Worm (Caenorhabditis elegans): ENCODE data around the gene R186.3.

- no peak for TF ChIP-seq ets-7 (tag; optimal IDR thresholded peaks at IDR 0.05)
- TF ChIP-seq ama-1 (optimal IDR thresholded peaks at IDR 0.05), result no peak
- no peak for TF ChIP-seq hmbx-1 (tag; optimal IDR thresholded peaks at IDR 0.05)
- no peak for TF ChIP-seq flt-1 (GFP tag; IDR thresholded peaks at IDR 0.05)
- TF ChIP-seq tbx-37 (GFP tag; conservative IDR thresholded peaks at IDR 0.05), result no peak
- TF ChIP-seq B0310.2 (tag; optimal IDR thresholded peaks at IDR 0.05), result no peak
- TF ChIP-seq sea-1 (GFP tag; conservative IDR thresholded peaks at IDR 0.05), result no peak
- TF ChIP-seq tbx-11 (GFP tag; IDR thresholded peaks at IDR 0.05), result no peak
- TF ChIP-seq aly-1 (tag; optimal IDR thresholded peaks at IDR 0.05), result no peak
- no peak for TF ChIP-seq tra-4 (tag; optimal IDR thresholded peaks at IDR 0.05)
- TF ChIP-seq pes-1 (GFP tag; IDR thresholded peaks at IDR 0.05), result no peak
- no peak for TF ChIP-seq hmg-4 (GFP tag; optimal IDR thresholded peaks at IDR 0.05)
- no peak for TF ChIP-seq ceh-13 (GFP tag; optimal IDR thresholded peaks at IDR 0.05)
- no peak for TF ChIP-seq scrt-1 (GFP tag; IDR thresholded peaks at IDR 0.05)
Observed at ce11 chrV:13006754-13007153, 39.7 kb upstream of the R186.3 start.

All from whole organism, early embryonic.